Fruit fly (Drosophila melanogaster): Measurements from ENCODE around the gene HP4.

Gene HP4

DNA sequence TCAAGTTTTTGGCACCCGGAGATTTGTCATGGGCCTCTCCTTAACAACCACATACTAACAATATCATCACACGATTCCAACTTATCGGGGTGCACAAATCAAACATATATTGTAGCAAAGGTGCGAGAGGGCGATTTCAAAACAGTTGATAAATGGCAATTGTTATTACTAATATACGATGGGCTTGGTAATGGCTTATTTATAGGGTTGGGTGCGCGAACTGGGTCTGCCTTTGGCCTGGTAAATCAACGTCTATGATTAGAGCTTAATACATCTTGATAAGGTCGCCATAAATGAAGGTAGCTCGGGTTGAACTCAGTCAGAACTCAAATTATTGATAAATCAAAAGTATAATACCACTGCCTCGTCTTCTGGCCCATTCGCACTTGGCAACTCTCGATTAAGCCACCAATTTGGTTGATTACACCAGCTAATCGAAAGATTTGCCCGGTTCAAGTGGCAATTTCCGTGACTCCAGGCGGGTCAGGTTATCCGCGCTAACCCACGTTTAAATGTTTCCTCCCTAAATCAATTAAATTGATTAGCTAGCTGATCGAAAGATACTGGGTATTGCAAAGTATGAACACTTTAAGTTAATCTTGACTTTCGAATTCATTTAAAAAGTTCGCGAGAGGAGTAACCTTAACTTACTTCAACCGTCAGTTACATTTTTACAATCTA lies 35.3 kb downstream of the HP4 start:
- no peak for TF ChIP-seq CG17801 (GFP tag; optimal IDR thresholded peaks at IDR 0.05; ENCODE audit: partially characterized antibody)

DNA sequence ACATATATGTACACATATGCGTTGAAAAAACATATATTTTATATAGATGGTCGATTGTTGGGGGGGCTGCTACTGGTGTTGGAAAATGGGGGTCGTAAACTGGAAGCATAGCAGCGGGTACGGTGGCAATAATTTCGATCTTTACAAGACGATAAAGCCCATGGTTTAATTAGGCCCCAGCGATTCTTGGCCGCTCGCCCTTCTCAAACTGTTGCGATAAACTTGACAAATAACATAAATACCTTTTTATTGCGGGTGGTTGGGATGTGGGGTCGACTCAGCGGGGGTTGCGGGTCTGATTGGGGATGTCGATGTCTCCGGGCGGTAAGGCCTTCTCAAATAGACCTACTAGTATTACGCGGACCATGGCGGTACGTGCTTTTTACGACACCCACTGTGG lies 37.3 kb downstream of the HP4 start:
- TF ChIP-seq CG17801 (GFP tag; optimal IDR thresholded peaks at IDR 0.05; ENCODE audit: partially characterized antibody): no peak

dm6 chr3L:7935933-7936494 lies 39.9 kb downstream of the HP4 start, which contains the start of the genes syd and Srp9:
TSS of gene syd (minus strand) at chr3L:7936120.
TSS of gene Srp9 (plus strand) at chr3L:7936373.
- peak; percentile 16 for TF ChIP-seq CG17801 (GFP tag; optimal IDR thresholded peaks at IDR 0.05; ENCODE audit: partially characterized antibody)

DNA sequence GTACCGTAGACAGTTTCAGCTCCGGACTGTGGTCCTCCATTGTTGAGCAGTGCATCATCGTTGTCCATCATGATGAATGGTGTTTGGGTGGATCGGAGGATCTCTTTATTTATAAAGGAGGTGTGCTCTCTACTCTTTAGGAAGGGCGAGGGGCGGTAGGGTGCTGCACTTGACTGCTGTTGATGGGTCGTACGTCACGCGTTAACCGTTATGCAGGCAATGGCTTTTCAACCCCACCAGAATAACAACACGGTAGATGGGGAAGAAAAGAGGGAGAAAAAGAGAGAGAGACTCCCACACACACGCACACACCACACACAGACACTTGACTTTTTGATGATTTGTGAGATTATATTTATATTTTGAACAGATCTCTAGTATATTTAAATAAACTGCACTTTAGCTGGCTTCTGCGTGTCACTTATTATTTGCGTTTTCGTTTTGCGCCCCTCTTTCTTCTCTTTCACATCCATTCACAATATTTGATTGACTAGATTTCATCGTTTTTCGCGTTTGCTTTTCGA lies 40.5 kb downstream of the HP4 start:
- TF ChIP-seq CG17801 (GFP tag; optimal IDR thresholded peaks at IDR 0.05; ENCODE audit: partially characterized antibody): no peak

DNA sequence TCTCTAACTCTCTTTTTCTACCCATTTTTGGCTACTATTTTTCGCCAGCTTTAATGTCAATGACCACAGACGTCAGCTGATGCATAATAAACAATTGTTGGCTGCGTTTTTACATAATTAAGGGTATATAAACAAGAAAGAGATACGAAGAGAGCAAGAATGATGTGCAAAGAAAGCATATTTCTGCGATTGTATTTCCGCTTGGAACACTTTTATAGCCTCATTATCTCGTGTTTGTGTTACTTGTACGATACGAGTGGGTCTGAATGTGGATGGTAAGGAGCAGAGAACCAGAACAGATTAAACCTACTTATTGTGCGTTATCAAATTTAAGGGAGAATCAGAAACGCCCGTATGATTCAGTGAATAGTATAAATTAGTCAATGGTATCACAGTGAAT lies 41.1 kb downstream of the HP4 start:
- TF ChIP-seq CG17801 (GFP tag; optimal IDR thresholded peaks at IDR 0.05; ENCODE audit: partially characterized antibody): no peak

dm6 chr3L:7934200-7934599 lies 41.8 kb downstream of the HP4 start:
- TF ChIP-seq CG17801 (GFP tag; optimal IDR thresholded peaks at IDR 0.05; ENCODE audit: partially characterized antibody): no peak

Data from ovary, adult (tissue).